Fruit fly (Drosophila melanogaster) whole organism, embryonic: Measurements from ENCODE around the gene CG13928.

Source experiments
- Abd-B ChIP-seq: fragments of 200-800 bp; sonication (Bioruptor generic); optimal IDR thresholded peaks from 2 replicates; lab custom pipeline; 2018; ENCODE audit warnings: missing biosample characterization, mild to moderate bottlenecking, missing genetic modification characterization, moderate library complexity
- Awh ChIP-seq: fragments of 200-800 bp; sonication (Bioruptor generic); IDR thresholded peaks from 2 replicates; pipeline ENCODE4, ENCODE4 v1.3.6; 2022; ENCODE audit warnings: missing biosample characterization, missing genetic modification characterization
- B-H2 ChIP-seq: fragments of 200-800 bp; sonication (Bioruptor generic); optimal IDR thresholded peaks from 2 replicates; lab custom pipeline; 2018; ENCODE audit warnings: missing biosample characterization, mild to moderate bottlenecking, missing genetic modification characterization
- CG10274 ChIP-seq: fragments of 200-800 bp; sonication (Bioruptor generic); optimal IDR thresholded peaks from 3 replicates; lab custom pipeline; 2017; ENCODE audit warnings: missing biosample characterization, mild to moderate bottlenecking, missing genetic modification characterization
- CG10565 ChIP-seq: fragments of 200-800 bp; sonication (Bioruptor generic); optimal IDR thresholded peaks from 3 replicates; lab custom pipeline; 2016; ENCODE audit warnings: missing biosample characterization, mild to moderate bottlenecking, missing genetic modification characterization
- CG11695 ChIP-seq: fragments of 200-800 bp; sonication (Bioruptor generic); IDR thresholded peaks from 3 replicates; pipeline ENCODE4 v1.3.6; 2022; ENCODE audit warnings: missing biosample characterization, missing genetic modification characterization
- CG12071 ChIP-seq: fragments of 200-800 bp; sonication (Bioruptor generic); optimal IDR thresholded peaks from 3 replicates; lab custom pipeline; 2018; ENCODE audit warnings: missing biosample characterization, mild to moderate bottlenecking, missing genetic modification characterization
- CG14667 ChIP-seq: fragments of 200-800 bp; sonication (Bioruptor generic); IDR thresholded peaks from 2 replicates; pipeline ENCODE4 v1.3.6; 2022; ENCODE audit warnings: missing biosample characterization, missing genetic modification characterization
- CG1529 ChIP-seq: fragments of 200-800 bp; sonication (Bioruptor generic); optimal IDR thresholded peaks from 3 replicates; lab custom pipeline; 2018; ENCODE audit warnings: missing biosample characterization, missing genetic modification characterization
- CG16815 ChIP-seq: fragments of 200-800 bp; sonication (Bioruptor generic); optimal IDR thresholded peaks from 3 replicates; lab custom pipeline; 2017; ENCODE audit warnings: missing biosample characterization, mild to moderate bottlenecking, missing genetic modification characterization
- CG17802 ChIP-seq: fragments of 200-800 bp; sonication (Bioruptor generic); optimal IDR thresholded peaks from 2 replicates; lab custom pipeline; 2018; ENCODE audit warnings: missing biosample characterization, mild to moderate bottlenecking, missing genetic modification characterization, moderate library complexity
- CG3065 ChIP-seq: fragments of 200-800 bp; sonication (Bioruptor generic); optimal IDR thresholded peaks from 2 replicates; lab custom pipeline; 2016; ENCODE audit warnings: missing biosample characterization, missing genetic modification characterization
- CG31388 ChIP-seq: fragments of 200-800 bp; sonication (Bioruptor generic); optimal IDR thresholded peaks from 2 replicates; lab custom pipeline; 2016; ENCODE audit warnings: missing biosample characterization, missing genetic modification characterization
- CG3163 ChIP-seq: fragments of 200-800 bp; sonication (Bioruptor generic); optimal IDR thresholded peaks from 3 replicates; lab custom pipeline; 2016; ENCODE audit warnings: missing biosample characterization, missing genetic modification characterization
- CG34376 ChIP-seq: fragments of 200-800 bp; sonication (Bioruptor generic); optimal IDR thresholded peaks from 2 replicates; lab custom pipeline; 2018; ENCODE audit warnings: missing biosample characterization, mild to moderate bottlenecking, missing genetic modification characterization
- CG34422 ChIP-seq: fragments of 200-800 bp; sonication (Bioruptor generic); IDR thresholded peaks from 3 replicates; pipeline ENCODE4 v1.3.6; 2022; ENCODE audit warnings: missing biosample characterization, missing genetic modification characterization
- CG3995 ChIP-seq: fragments of 200-800 bp; sonication (Bioruptor generic); optimal IDR thresholded peaks from 3 replicates; lab custom pipeline; 2016; ENCODE audit warnings: missing biosample characterization, missing genetic modification characterization
- CG6254 ChIP-seq: fragments of 200-800 bp; sonication (Bioruptor generic); optimal IDR thresholded peaks from 3 replicates; lab custom pipeline; 2017; ENCODE audit warnings: mild to moderate bottlenecking, missing biosample characterization, missing genetic modification reagents, missing genetic modification characterization
- CG6272 ChIP-seq: fragments of 200-800 bp; sonication (Bioruptor generic); IDR thresholded peaks from 2 replicates; pipeline ENCODE4 v1.3.6; 2022; ENCODE audit warnings: missing biosample characterization, missing genetic modification characterization
- CG8765 ChIP-seq: fragments of 200-800 bp; sonication (Bioruptor generic); IDR thresholded peaks from 2 replicates; pipeline ENCODE4 v1.3.6; 2022; ENCODE audit warnings: missing biosample characterization, missing genetic modification characterization
- D ChIP-seq, 2 experiments: fragments of 200-800 bp in 1 of 2; fragments of >200 bp in 1 of 2; sonication (Bioruptor generic) in 1 of 2; optimal IDR thresholded peaks; 2 replicates in 1 of 2; 3 replicates in 1 of 2; lab custom pipeline; 2017; ENCODE audit warnings: mild to moderate bottlenecking in 1 of 2, missing biosample characterization in 1 of 2, missing genetic modification characterization in 1 of 2, missing genetic modification reagents in 1 of 2
- Eip74EF ChIP-seq, 2 experiments: fragments of 200-800 bp in 1 of 2; fragments of >200 bp in 1 of 2; sonication (Bioruptor generic) in 1 of 2; optimal IDR thresholded peaks; 2 replicates each; lab custom pipeline; 2017 to 2019; ENCODE audit warnings: missing biosample characterization in 2 of 2, missing genetic modification characterization in 2 of 2, mild to moderate bottlenecking in 1 of 2, moderate library complexity in 1 of 2
- Meics ChIP-seq: fragments of 200-800 bp; sonication (Bioruptor generic); optimal IDR thresholded peaks from 2 replicates; lab custom pipeline; 2017; ENCODE audit warnings: missing biosample characterization, mild to moderate bottlenecking, missing genetic modification characterization
- Mrtf ChIP-seq: fragments of 200-800 bp; sonication (Bioruptor generic); IDR thresholded peaks from 3 replicates; pipeline ENCODE4 v1.3.6; 2022; ENCODE audit warnings: missing biosample characterization, missing genetic modification characterization
- Myb ChIP-seq: fragments of 200-800 bp; sonication (Bioruptor generic); optimal IDR thresholded peaks from 2 replicates; lab custom pipeline; 2016; ENCODE audit warnings: missing biosample characterization, missing genetic modification characterization
- NK7.1 ChIP-seq: fragments of 200-800 bp; sonication (Bioruptor generic); optimal IDR thresholded peaks from 3 replicates; lab custom pipeline; 2016; ENCODE audit warnings: missing biosample characterization, missing genetic modification characterization
- Nf-YA ChIP-seq: fragments of 200-800 bp; sonication (Bioruptor generic); IDR thresholded peaks from 2 replicates; pipeline ENCODE4 v1.3.6; 2022; ENCODE audit warnings: missing biosample characterization, missing genetic modification characterization
- PHDP ChIP-seq: fragments of 200-800 bp; sonication (Bioruptor generic); optimal IDR thresholded peaks from 3 replicates; lab custom pipeline; 2018; ENCODE audit warnings: missing biosample characterization, mild to moderate bottlenecking, missing genetic modification characterization, moderate library complexity
- Six4 ChIP-seq: fragments of 200-800 bp; sonication (Bioruptor generic); optimal IDR thresholded peaks from 2 replicates; lab custom pipeline; 2016; ENCODE audit warnings: missing biosample characterization, missing genetic modification characterization
- ab ChIP-seq: fragments of 200-800 bp; sonication (Bioruptor generic); optimal IDR thresholded peaks from 2 replicates; lab custom pipeline; 2016; ENCODE audit warnings: missing biosample characterization, missing genetic modification characterization
- abd-A ChIP-seq: fragments of 200-800 bp; sonication (Bioruptor generic); optimal IDR thresholded peaks from 3 replicates; lab custom pipeline; 2019; ENCODE audit warnings: missing biosample characterization, mild to moderate bottlenecking, missing genetic modification characterization, moderate library complexity
- aop ChIP-seq: fragments of 200-800 bp; sonication (Bioruptor generic); IDR thresholded peaks from 2 replicates; pipeline ENCODE4 v1.3.6; 2022; ENCODE audit warnings: missing biosample characterization, missing genetic modification characterization
- az2 ChIP-seq: fragments of 200-800 bp; sonication (Bioruptor generic); optimal IDR thresholded peaks from 3 replicates; lab custom pipeline; 2016; ENCODE audit warnings: missing biosample characterization, missing genetic modification characterization
- bab2 ChIP-seq: fragments of 200-800 bp; sonication (Bioruptor generic); optimal IDR thresholded peaks from 2 replicates; lab custom pipeline; 2016; ENCODE audit warnings: missing biosample characterization, missing genetic modification characterization
- dysf ChIP-seq: fragments of 200-800 bp; sonication (Bioruptor generic); IDR thresholded peaks from 3 replicates; pipeline ENCODE4 v1.3.6; 2022; ENCODE audit warnings: missing biosample characterization, missing genetic modification characterization
- gsb ChIP-seq: fragments of 200-800 bp; sonication (Bioruptor generic); IDR thresholded peaks from 2 replicates; pipeline ENCODE4 v1.3.6; 2022; ENCODE audit warnings: missing biosample characterization, missing genetic modification characterization
- klu ChIP-seq: fragments of 200-800 bp; sonication (Bioruptor generic); IDR thresholded peaks from 2 replicates; pipeline ENCODE4 v1.3.6; 2022; ENCODE audit warnings: missing biosample characterization, missing genetic modification characterization
- p53 ChIP-seq: fragments of 200-800 bp; sonication (Bioruptor generic); optimal IDR thresholded peaks from 2 replicates; lab custom pipeline; 2016; ENCODE audit warnings: missing biosample characterization, missing genetic modification characterization
- pb ChIP-seq: fragments of 200-800 bp; sonication (Bioruptor generic); optimal IDR thresholded peaks from 3 replicates; lab custom pipeline; 2016; ENCODE audit warnings: missing biosample characterization, missing genetic modification characterization
- pho ChIP-seq: fragments of 200-800 bp; sonication (Bioruptor generic); optimal IDR thresholded peaks from 2 replicates; lab custom pipeline; 2016; ENCODE audit warnings: missing biosample characterization, missing genetic modification characterization
- rib ChIP-seq: fragments of 200-800 bp; sonication (Bioruptor generic); IDR thresholded peaks from 2 replicates; pipeline ENCODE4 v1.3.6; 2022; ENCODE audit warnings: missing biosample characterization, missing genetic modification characterization
- sc ChIP-seq, 3 experiments: fragments of >200 bp in 2 of 3; fragments of 200-800 bp in 1 of 3; sonication (Bioruptor generic) in 1 of 3; optimal IDR thresholded peaks; 2 replicates in 2 of 3; 3 replicates in 1 of 3; lab custom pipeline; 2017; ENCODE audit warnings: mild to moderate bottlenecking in 1 of 3, missing biosample characterization in 1 of 3, missing genetic modification characterization in 1 of 3, missing genetic modification reagents in 1 of 3
- sens-2 ChIP-seq: fragments of 200-800 bp; sonication (Bioruptor generic); IDR thresholded peaks from 2 replicates; pipeline ENCODE4 v1.3.6; 2022; ENCODE audit warnings: missing biosample characterization, missing genetic modification characterization
- seq ChIP-seq: fragments of 200-800 bp; sonication (Bioruptor generic); IDR thresholded peaks from 2 replicates; pipeline ENCODE4 v1.3.6; 2022; ENCODE audit warnings: missing biosample characterization, missing genetic modification characterization
- shn ChIP-seq: fragments of 200-800 bp; sonication (Bioruptor generic); optimal IDR thresholded peaks from 3 replicates; lab custom pipeline; 2016; ENCODE audit warnings: missing biosample characterization, missing genetic modification characterization
- sug ChIP-seq: fragments of 200-800 bp; optimal IDR thresholded peaks from 2 replicates; lab custom pipeline; 2019; ENCODE audit warnings: missing biosample characterization, mild to moderate bottlenecking, missing genetic modification characterization, moderate library complexity
- tin ChIP-seq: fragments of 200-800 bp; sonication (Bioruptor generic); optimal IDR thresholded peaks from 3 replicates; lab custom pipeline; 2016; ENCODE audit warnings: missing biosample characterization, missing genetic modification characterization
- z ChIP-seq: fragments of 200-800 bp; sonication (Bioruptor generic); IDR thresholded peaks from 3 replicates; pipeline ENCODE4 v1.3.6; 2022; ENCODE audit warnings: missing biosample characterization, missing genetic modification characterization
- zf30C ChIP-seq: fragments of 200-800 bp; sonication (Bioruptor generic); optimal IDR thresholded peaks from 3 replicates; lab custom pipeline; 2018; ENCODE audit warnings: missing biosample characterization, mild to moderate bottlenecking, missing genetic modification characterization

The CG13928 gene

dm6 chr3L:1586266-1587054 lies 41.7 kb downstream of the CG13928 start (continued):
- TF ChIP-seq NK7.1 (GFP tag; lab: Kevin White, UChicago): no peak
- peak; percentile 27; the same call in 1 of the 2 replicates for TF ChIP-seq Awh (GFP tag; lab: Robert Waterston, UW)
- TF ChIP-seq CG3995 (GFP tag; lab: Kevin White, UChicago): no peak
- peak; percentile 42; the same call in 1 of the 2 replicates for TF ChIP-seq CG8765 (GFP tag; lab: Robert Waterston, UW)
- TF ChIP-seq aop (GFP tag; lab: Robert Waterston, UW): no peak
- TF ChIP-seq zf30C: no peak
- no peak for TF ChIP-seq CG17802 (tag; lab: Kevin White, UChicago)
- TF ChIP-seq sens-2 (GFP tag; lab: Robert Waterston, UW): no peak
- TF ChIP-seq ab (GFP tag; lab: Kevin White, UChicago): no peak
- peak in 1 of 2 experiments; percentile 35 for TF ChIP-seq Eip74EF (GFP tag; optimal IDR thresholded peaks at IDR 0.05; lab: Kevin White, UChicago)
- no peak for TF ChIP-seq az2 (GFP tag; lab: Kevin White, UChicago)
- TF ChIP-seq CG31388: no peak
- TF ChIP-seq CG1529: no peak
- TF ChIP-seq CG34376 (GFP tag; lab: Kevin White, UChicago): peak; percentile 66
- no peak for TF ChIP-seq gsb (GFP tag; lab: Robert Waterston, UW)
- peak; percentile 30; the same call in 1 of the 2 replicates for TF ChIP-seq seq (GFP tag; lab: Robert Waterston, UW)
- peak; percentile 34 for TF ChIP-seq B-H2 (GFP tag; lab: Kevin White, UChicago)
- TF ChIP-seq PHDP (tag; lab: Kevin White, UChicago): no peak
- no peak for TF ChIP-seq CG14667
- TF ChIP-seq dysf (GFP tag; lab: Robert Waterston, UW): no peak
- TF ChIP-seq Nf-YA (GFP tag; lab: Robert Waterston, UW): no peak
- TF ChIP-seq sug (tag; lab: Kevin White, UChicago): peak; percentile 14
- TF ChIP-seq sc (optimal IDR thresholded peaks at IDR 0.05; lab: Kevin White, UChicago): no peak
- TF ChIP-seq sc (GFP tag; optimal IDR thresholded peaks at IDR 0.05; lab: Kevin White, UChicago): no peak
- TF ChIP-seq rib (GFP tag; lab: Robert Waterston, UW): peak; percentile 65
- no peak for TF ChIP-seq CG10274
- no peak for TF ChIP-seq p53 (GFP tag; lab: Kevin White, UChicago)
- no peak for TF ChIP-seq bab2
- no peak for TF ChIP-seq klu (GFP tag; lab: Robert Waterston, UW)
- TF ChIP-seq Myb (GFP tag; lab: Kevin White, UChicago): no peak
- TF ChIP-seq z: peak; percentile 99
- TF ChIP-seq CG3163 (GFP tag; lab: Kevin White, UChicago): no peak
- TF ChIP-seq CG6254: peak; percentile 24
- peak; percentile 20 for TF ChIP-seq CG12071 (GFP tag; lab: Kevin White, UChicago)
- no peak for TF ChIP-seq CG10565 (GFP tag; lab: Kevin White, UChicago)
- no peak for TF ChIP-seq Six4 (GFP tag; lab: Kevin White, UChicago)
- TF ChIP-seq shn (GFP tag; lab: Kevin White, UChicago): no peak
- TF ChIP-seq abd-A (tag; lab: Kevin White, UChicago): peak; percentile 91
- peak; percentile 21 for TF ChIP-seq Abd-B
- peak; percentile 54; the same call in 2 of the 3 replicates for TF ChIP-seq CG11695 (GFP tag; lab: Robert Waterston, UW)
- no peak for TF ChIP-seq CG3065
- no peak for TF ChIP-seq CG16815 (GFP tag; lab: Kevin White, UChicago)
- TF ChIP-seq tin (GFP tag; lab: Kevin White, UChicago): no peak
- peak; percentile 27 for TF ChIP-seq pb (GFP tag; lab: Kevin White, UChicago)
- TF ChIP-seq Meics: peak; percentile 36
- 0 out of 3 replicates have a peak, but pooled peaks have one; percentile 42 for TF ChIP-seq CG34422 (GFP tag; lab: Robert Waterston, UW)
- TF ChIP-seq pho (GFP tag; lab: Kevin White, UChicago): no peak
- no peak for TF ChIP-seq CG6272 (GFP tag; lab: Robert Waterston, UW)
- no peak for TF ChIP-seq D (optimal IDR thresholded peaks at IDR 0.05; lab: Kevin White, UChicago)
- TF ChIP-seq D (GFP tag; optimal IDR thresholded peaks at IDR 0.05; lab: Kevin White, UChicago): no peak
- no peak for TF ChIP-seq Mrtf (GFP tag; lab: Robert Waterston, UW)
